Fruit fly (Drosophila melanogaster): ENCODE data around the gene PMCA.

PMCA gene

dm6 chr4:359759-360290 lies 1.1 kb upstream of the PMCA start, which contains the start of gene Hcf (continued):
- no peak for TF ChIP-seq CG9817 (tag; optimal IDR thresholded peaks at IDR 0.05)
- no peak for TF ChIP-seq Hmr (GFP tag; optimal IDR thresholded peaks at IDR 0.05)
- no peak for TF ChIP-seq Ravus (GFP tag; IDR thresholded peaks at IDR 0.05)
- TF ChIP-seq ash1 (GFP tag; optimal IDR thresholded peaks at IDR 0.05), result no peak
- TF ChIP-seq CG6254 (GFP tag; optimal IDR thresholded peaks at IDR 0.05), result no peak
- TF ChIP-seq seq (GFP tag; IDR thresholded peaks at IDR 0.05), result no peak
- TF ChIP-seq CG4617 (GFP tag; optimal IDR thresholded peaks at IDR 0.05; ENCODE audit: borderline replicate concordance), result peak; percentile 64
- TF ChIP-seq CG13424 (tag; optimal IDR thresholded peaks at IDR 0.05), result no peak
- no peak for TF ChIP-seq CG3163 (GFP tag; optimal IDR thresholded peaks at IDR 0.05)
- no peak for TF ChIP-seq CG11456 (GFP tag; IDR thresholded peaks at IDR 0.05)
- TF ChIP-seq tll (GFP tag; optimal IDR thresholded peaks at IDR 0.05), result no peak
- no peak for TF ChIP-seq gsb-n (tag; optimal IDR thresholded peaks at IDR 0.05)
- TF ChIP-seq CG3995 (GFP tag; optimal IDR thresholded peaks at IDR 0.05), result peak; percentile 91
- no peak for TF ChIP-seq wor (GFP tag; IDR thresholded peaks at IDR 0.05)
- 0 out of 2 replicates have a peak, but pooled peaks have one; percentile 14 for TF ChIP-seq ato (GFP tag; IDR thresholded peaks at IDR 0.05; ENCODE audit: partially characterized antibody)
- no peak for TF ChIP-seq bsh (GFP tag; optimal IDR thresholded peaks at IDR 0.05)
- TF ChIP-seq Gsc (GFP tag; IDR thresholded peaks at IDR 0.05), result no peak
- no peak for TF ChIP-seq NFAT (GFP tag; IDR thresholded peaks at IDR 0.05)
- TF ChIP-seq sens-2 (GFP tag; IDR thresholded peaks at IDR 0.05), result no peak
- TF ChIP-seq CG6791 (GFP tag; IDR thresholded peaks at IDR 0.05; ENCODE audit: partially characterized antibody), result peak; percentile 77
- TF ChIP-seq ase (GFP tag; IDR thresholded peaks at IDR 0.05), result no peak
- TF ChIP-seq crc (GFP tag; optimal IDR thresholded peaks at IDR 0.05), result no peak
- TF ChIP-seq CG17802 (tag; optimal IDR thresholded peaks at IDR 0.05), result peak; percentile 97
- TF ChIP-seq wdn (GFP tag; IDR thresholded peaks at IDR 0.05), result no peak
- peak in 1 of 3 experiments; percentile 83 for TF ChIP-seq lola (GFP tag; optimal IDR thresholded peaks at IDR 0.05)
- no peak for TF ChIP-seq crol (GFP tag; IDR thresholded peaks at IDR 0.05)
- no peak for TF ChIP-seq CG2202 (tag; optimal IDR thresholded peaks at IDR 0.05)
- TF ChIP-seq Max (GFP tag; optimal IDR thresholded peaks at IDR 0.05), result no peak
- no peak for TF ChIP-seq CG6765 (GFP tag; optimal IDR thresholded peaks at IDR 0.05)
- no peak for TF ChIP-seq CG6654 (GFP tag; optimal IDR thresholded peaks at IDR 0.05)
- no peak for TF ChIP-seq Kr (GFP tag; optimal IDR thresholded peaks at IDR 0.05)
- TF ChIP-seq CG7987 (GFP tag; optimal IDR thresholded peaks at IDR 0.05), result no peak
- TF ChIP-seq CG14667 (GFP tag; IDR thresholded peaks at IDR 0.05), result no peak
- no peak for TF ChIP-seq CG12219 (GFP tag; optimal IDR thresholded peaks at IDR 0.05)
- no peak for TF ChIP-seq CG6175 (GFP tag; IDR thresholded peaks at IDR 0.05)
- TF ChIP-seq otp (GFP tag; IDR thresholded peaks at IDR 0.05), result no peak
- TF ChIP-seq phol (tag; optimal IDR thresholded peaks at IDR 0.05), result peak; percentile 55
- TF ChIP-seq sug (tag; optimal IDR thresholded peaks at IDR 0.05), result no peak
- no peak for TF ChIP-seq CG1233 (GFP tag; optimal IDR thresholded peaks at IDR 0.05)
- TF ChIP-seq D19B (GFP tag; optimal IDR thresholded peaks at IDR 0.05), result no peak
- TF ChIP-seq CG6689 (GFP tag; IDR thresholded peaks at IDR 0.05), result no peak
- TF ChIP-seq Spps (tag; optimal IDR thresholded peaks at IDR 0.05), result no peak
- no peak for TF ChIP-seq CG12236 (GFP tag; optimal IDR thresholded peaks at IDR 0.05)
- TF ChIP-seq cg (GFP tag; optimal IDR thresholded peaks at IDR 0.05), result no peak
- no peak for TF ChIP-seq CG7271 (tag; optimal IDR thresholded peaks at IDR 0.05)
- TF ChIP-seq Mes4 (GFP tag; optimal IDR thresholded peaks at IDR 0.05), result no peak
- TF ChIP-seq gcm2 (GFP tag; optimal IDR thresholded peaks at IDR 0.05), result no peak
- TF ChIP-seq TFAM (GFP tag; optimal IDR thresholded peaks at IDR 0.05), result no peak
- no peak for TF ChIP-seq MTF-1 (GFP tag; optimal IDR thresholded peaks at IDR 0.05; ENCODE audit: borderline replicate concordance)
- TF ChIP-seq HLH4C (GFP tag; IDR thresholded peaks at IDR 0.05; ENCODE audit: partially characterized antibody), result peak; percentile 54; the same call in 2 of the 3 replicates

Measured in whole organism, embryonic.